Worm (Caenorhabditis elegans) whole organism, dauer: ENCODE results near the gene K02F3.9.

ENCODE experiments used
- unc-62 ChIP-seq: sonication (generic microtip); optimal IDR thresholded peaks from 2 replicates; lab custom pipeline; 2017; ENCODE audit warnings: missing biosample characterization, missing genetic modification reagents, missing genetic modification characterization

The K02F3.9 gene

ce11 chrIII:822546-823272 lies 18.5 kb downstream of the K02F3.9 start, which contains the start of gene clec-149:
TSS of gene clec-149 (plus strand) at chrIII:823222.
- TF ChIP-seq unc-62 (GFP tag; lab: Kevin White, UChicago): no peak

ce11 chrIII:819313-819712 lies 21.9 kb downstream of the K02F3.9 start:
- TF ChIP-seq unc-62 (GFP tag; lab: Kevin White, UChicago): no peak

ce11 chrIII:815845-816244 lies 25.3 kb downstream of the K02F3.9 start, which contains the start of gene dac-1:
TSS of gene dac-1 (plus strand) at chrIII:816145.
- TF ChIP-seq unc-62 (GFP tag; lab: Kevin White, UChicago): no peak

- TF ChIP-seq unc-62 (GFP tag; lab: Kevin White, UChicago): no peak
Observed at ce11 chrIII:811544-811943, 29.6 kb downstream of the K02F3.9 start, which contains the start of gene daf-7. TSS of gene daf-7 (plus strand) at chrIII:811844.

ce11 chrIII:802041-802440 lies 39.1 kb downstream of the K02F3.9 start:
- TF ChIP-seq unc-62 (GFP tag; lab: Kevin White, UChicago): no peak

ce11 chrIII:797507-797906 lies 43.7 kb downstream of the K02F3.9 start:
- no peak for TF ChIP-seq unc-62 (GFP tag; lab: Kevin White, UChicago)

- no peak for TF ChIP-seq unc-62 (GFP tag; lab: Kevin White, UChicago)
Observed at ce11 chrIII:794984-795596, 46.1 kb downstream of the K02F3.9 start, which contains the start of gene trpp-11. TSS of gene trpp-11 (plus strand) at chrIII:795136.

- no peak for TF ChIP-seq unc-62 (GFP tag; lab: Kevin White, UChicago)
Observed at ce11 chrIII:794000-794399, 47.2 kb downstream of the K02F3.9 start, which contains the start of gene rps-29. TSS of gene rps-29 (plus strand) at chrIII:794300.

ce11 chrIII:793595-793994 lies 47.6 kb downstream of the K02F3.9 start, which contains the start of gene snt-2:
TSS of gene snt-2 (minus strand) at chrIII:793733.
- TF ChIP-seq unc-62 (GFP tag; lab: Kevin White, UChicago): no peak

ce11 chrIII:790591-790990 lies 50.6 kb downstream of the K02F3.9 start:
- no peak for TF ChIP-seq unc-62 (GFP tag; lab: Kevin White, UChicago)
